Fruit fly (Drosophila melanogaster): ENCODE results near the gene VhaPPA1-1.

The VhaPPA1-1 gene

DNA sequence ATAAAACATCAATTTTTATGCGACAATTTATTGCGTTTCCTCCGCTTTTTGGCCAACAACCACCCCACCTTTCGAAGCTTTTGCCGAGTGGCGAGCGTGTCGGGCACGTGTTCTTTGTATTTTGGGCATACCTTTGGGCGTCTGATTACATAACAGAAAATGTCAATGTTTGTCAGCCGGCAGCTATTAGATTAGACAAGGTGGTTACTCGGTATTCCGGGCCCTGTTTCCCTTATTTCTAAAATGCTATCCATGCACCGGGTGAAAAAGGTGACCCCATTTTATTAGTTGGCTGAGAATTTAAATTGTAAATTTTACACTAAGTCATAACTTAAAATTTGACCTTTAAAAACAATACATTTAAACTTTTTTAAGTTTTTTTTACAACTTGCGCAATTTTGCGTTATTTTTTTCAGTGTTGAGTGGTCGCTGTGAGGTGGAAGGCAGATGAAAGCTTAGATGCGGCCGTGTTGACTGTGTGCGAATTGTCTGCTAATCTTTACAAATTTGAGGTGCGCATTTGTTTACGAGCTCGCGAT, 8.7 kb upstream of the VhaPPA1-1 start (continued):
- peak; percentile 9 for TF ChIP-seq CG9727 (GFP tag; optimal IDR thresholded peaks at IDR 0.05)
- TF ChIP-seq Ets65A (GFP tag) = peak; percentile 62
- TF ChIP-seq cwo (GFP tag; optimal IDR thresholded peaks at IDR 0.05) = peak; percentile 54
- peak; percentile 67 for TF ChIP-seq lab (GFP tag; optimal IDR thresholded peaks at IDR 0.05)
- TF ChIP-seq Sox102F (GFP tag; optimal IDR thresholded peaks at IDR 0.05) = peak; percentile 6
- TF ChIP-seq CG2120 (GFP tag; optimal IDR thresholded peaks at IDR 0.05) = peak; percentile 35
- peak in 1 of 2 experiments; percentile 73 for TF ChIP-seq Pdp1 (GFP tag; optimal IDR thresholded peaks at IDR 0.05)
- 0 out of 2 replicates have a peak, but pooled peaks have one; percentile 40 for TF ChIP-seq HLH3B (GFP tag; IDR thresholded peaks at IDR 0.05)
- TF ChIP-seq HHEX (GFP tag; optimal IDR thresholded peaks at IDR 0.05) = peak; percentile 7
- TF ChIP-seq CG3281 (GFP tag; optimal IDR thresholded peaks at IDR 0.05) = peak; percentile 31
- TF ChIP-seq CG12071 (GFP tag; optimal IDR thresholded peaks at IDR 0.05) = no peak
- peak; percentile 39 for TF ChIP-seq sisA (GFP tag; IDR thresholded peaks at IDR 0.05)
- TF ChIP-seq Hey (tag; optimal IDR thresholded peaks at IDR 0.05) = peak; percentile 27
- TF ChIP-seq CG11456 (GFP tag; IDR thresholded peaks at IDR 0.05) = 0 out of 3 replicates have a peak, but pooled peaks have one; percentile 31
- peak; percentile 42; the same call in 1 of the 3 replicates for TF ChIP-seq Dbx (GFP tag; IDR thresholded peaks at IDR 0.05)
- no peak for TF ChIP-seq prd (optimal IDR thresholded peaks at IDR 0.05)
- TF ChIP-seq prd (GFP tag; IDR thresholded peaks at IDR 0.05) = 0 out of 3 replicates have a peak, but pooled peaks have one; percentile 5
- no peak for TF ChIP-seq CG18262 (tag; optimal IDR thresholded peaks at IDR 0.05)
- TF ChIP-seq row (GFP tag; IDR thresholded peaks at IDR 0.05) = 0 out of 3 replicates have a peak, but pooled peaks have one; percentile 28
- 0 out of 2 replicates have a peak, but pooled peaks have one; percentile 15 for TF ChIP-seq CG9932 (GFP tag; IDR thresholded peaks at IDR 0.05)
- TF ChIP-seq CG11504 (tag; optimal IDR thresholded peaks at IDR 0.05) = peak; percentile 55

dm6 chr3R:14901408-14902352, 2.2 kb downstream of the VhaPPA1-1 start, which contains the start of gene RpS5b:
Gene RpS5b (minus strand): TSS chr3R:14901563.
- TF ChIP-seq CG7963 (GFP tag; IDR thresholded peaks at IDR 0.05; ENCODE audit: partially characterized antibody) (no peak), chm (GFP tag; IDR thresholded peaks at IDR 0.05) (no peak), scrt (GFP tag; optimal IDR thresholded peaks at IDR 0.05) (no peak), CG10543 (GFP tag; optimal IDR thresholded peaks at IDR 0.05) (no peak), Mad (GFP tag; optimal IDR thresholded peaks at IDR 0.05) (no peak), crol (GFP tag; IDR thresholded peaks at IDR 0.05) (no peak), CG32767 (GFP tag; IDR thresholded peaks at IDR 0.05) (no peak), ERR (GFP tag; optimal IDR thresholded peaks at IDR 0.05) (no peak), CG6654 (GFP tag; optimal IDR thresholded peaks at IDR 0.05) (no peak), Chrac-16 (GFP tag; optimal IDR thresholded peaks at IDR 0.05) (no peak), CG11456 (GFP tag; IDR thresholded peaks at IDR 0.05) (no peak), luna (GFP tag; optimal IDR thresholded peaks at IDR 0.05) (no peak), E2f2 (GFP tag; IDR thresholded peaks at IDR 0.05) (peak; percentile 86), E2f1 (GFP tag; IDR thresholded peaks at IDR 0.05) (no peak), onecut (GFP tag; IDR thresholded peaks at IDR 0.05) (no peak), her (GFP tag; optimal IDR thresholded peaks at IDR 0.05) (no peak), CG34376 (GFP tag; optimal IDR thresholded peaks at IDR 0.05) (no peak), CG17802 (tag; optimal IDR thresholded peaks at IDR 0.05) (no peak), lilli (GFP tag; optimal IDR thresholded peaks at IDR 0.05) (no peak), CG7357 (GFP tag; IDR thresholded peaks at IDR 0.05) (no peak), MBD-R2 (GFP tag; IDR thresholded peaks at IDR 0.05) (peak; percentile 16; the same call in 1 of the 2 replicates), CG11723 (GFP tag; optimal IDR thresholded peaks at IDR 0.05) (no peak), CG2889 (GFP tag; IDR thresholded peaks at IDR 0.05) (no peak), jigr1 (GFP tag; IDR thresholded peaks at IDR 0.05) (no peak), CG15514 (GFP tag; optimal IDR thresholded peaks at IDR 0.05) (peak; percentile 65), kni (GFP tag; optimal IDR thresholded peaks at IDR 0.05) (no peak), Med (GFP tag) (peak; percentile 53), pfk (GFP tag; optimal IDR thresholded peaks at IDR 0.05) (no peak)

Data from whole organism, embryonic.